Worm (Caenorhabditis elegans): ENCODE results near the gene Y17G7B.22.

DNA sequence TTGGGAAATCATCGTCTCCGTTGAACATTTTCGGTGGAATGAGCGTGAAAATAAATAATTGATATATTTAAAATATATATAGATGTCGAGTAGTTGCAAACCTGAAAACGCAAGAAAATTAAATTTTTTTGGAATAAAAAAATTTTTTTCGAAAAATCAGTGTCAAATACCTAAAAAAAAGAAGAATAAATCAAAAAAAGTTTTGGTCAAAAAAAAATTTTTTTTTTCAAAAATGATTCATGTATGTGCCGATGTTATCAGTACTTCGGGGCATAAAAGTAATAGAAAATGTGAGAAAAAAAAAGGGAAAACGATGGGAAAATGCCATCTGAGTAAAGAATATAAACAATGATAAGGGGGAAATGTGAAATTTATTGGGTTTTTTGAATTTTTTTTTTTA lies 32.1 kb downstream of the Y17G7B.22 start, which contains the start of gene Y17G7B.17:
- TF ChIP-seq T22C8.4 (GFP tag; IDR thresholded peaks at IDR 0.05): no peak
- TF ChIP-seq ztf-29 (GFP tag; IDR thresholded peaks at IDR 0.05): no peak
- TF ChIP-seq med-1 (GFP tag; optimal IDR thresholded peaks at IDR 0.05; ENCODE audit: insufficient read depth): no peak
- no peak for TF ChIP-seq ref-1 (GFP tag; conservative IDR thresholded peaks at IDR 0.05)
- TF ChIP-seq cog-1 (tag; optimal IDR thresholded peaks at IDR 0.05): no peak
